Fruit fly (Drosophila melanogaster) whole organism, prepupa: ENCODE results near the gene CG33796.

ENCODE experiments used
- CG34406 ChIP-seq: fragments of 200-800 bp; sonication (Bioruptor generic); optimal IDR thresholded peaks from 3 replicates; lab custom pipeline; 2016; ENCODE audit warnings: missing biosample characterization, missing genetic modification characterization
- CG6854 ChIP-seq: fragments of 200-800 bp; sonication (Bioruptor generic); optimal IDR thresholded peaks from 2 replicates; lab custom pipeline; 2017; ENCODE audit warnings: missing biosample characterization, mild to moderate bottlenecking, missing genetic modification characterization
- Gug ChIP-seq: fragments of 200-800 bp; sonication (Bioruptor generic); IDR thresholded peaks from 2 replicates; pipeline ENCODE4 v1.3.6; 2022; ENCODE audit warnings: missing biosample characterization, missing genetic modification characterization
- cyc ChIP-seq: fragments of 200-800 bp; sonication (Bioruptor generic); optimal IDR thresholded peaks from 3 replicates; lab custom pipeline; 2016; ENCODE audit warnings: missing biosample characterization, missing genetic modification characterization
- dac ChIP-seq: fragments of 200-800 bp; sonication (Bioruptor generic); optimal IDR thresholded peaks from 2 replicates; lab custom pipeline; 2017; ENCODE audit warnings: missing biosample characterization, mild to moderate bottlenecking, missing genetic modification characterization
- fd59A ChIP-seq: fragments of 200-800 bp; sonication (Bioruptor generic); optimal IDR thresholded peaks from 2 replicates; lab custom pipeline; 2017; ENCODE audit warnings: missing biosample characterization, mild to moderate bottlenecking, missing genetic modification characterization, missing genetic modification reagents

- TF ChIP-seq dac (GFP tag; lab: Kevin White, UChicago) (no peak), fd59A (no peak), CG6854 (GFP tag; lab: Kevin White, UChicago) (no peak), cyc (GFP tag; lab: Kevin White, UChicago) (no peak), Gug (no peak), CG34406 (GFP tag; lab: Kevin White, UChicago) (no peak)
These were observed 8.8 kb downstream of the CG33796 start for dm6 chr3L:16161131-16161530.
